Fruit fly (Drosophila melanogaster) Kc167 (cell line): ENCODE data around the gene Rbp9.

Experiments used
- Myc ChIP-seq: fragments of >200 bp; optimal IDR thresholded peaks from 2 replicates; lab custom pipeline; 2017; ENCODE audit warnings: missing external identifiers
- h ChIP-seq: fragments of >200 bp; optimal IDR thresholded peaks from 3 replicates; lab custom pipeline; 2018; ENCODE audit warnings: missing external identifiers
- ttk ChIP-seq: sonication (Bioruptor generic); optimal IDR thresholded peaks from 2 replicates; lab custom pipeline; 2017; ENCODE audit warnings: missing external identifiers

DNA sequence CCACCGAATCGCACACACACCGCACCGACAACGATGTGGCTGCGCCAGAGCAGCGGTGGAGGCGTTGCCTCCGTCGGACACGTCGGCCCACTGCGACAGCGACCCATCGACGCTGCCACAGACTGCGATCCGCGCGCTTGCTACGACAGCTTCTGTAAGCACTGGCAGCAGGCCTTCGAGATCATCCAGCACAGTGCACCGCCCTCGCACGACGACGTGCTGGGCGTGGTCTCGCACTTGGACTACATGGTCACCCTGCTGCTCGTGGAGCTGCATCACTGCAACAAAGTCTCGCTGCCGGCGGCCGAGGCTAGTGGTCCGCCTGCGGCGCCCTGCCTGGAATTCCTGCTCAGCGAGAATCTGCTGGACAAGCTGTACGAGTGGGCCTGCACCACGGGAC lies 39.1 kb downstream of the Rbp9 start:
- TF ChIP-seq h (lab: Kevin White, UChicago) = no peak
- no peak for TF ChIP-seq ttk
- TF ChIP-seq Myc (lab: Kevin White, UChicago) = no peak
